Worm (Caenorhabditis elegans): Measurements from ENCODE around the gene prp-8.

The prp-8 gene

DNA sequence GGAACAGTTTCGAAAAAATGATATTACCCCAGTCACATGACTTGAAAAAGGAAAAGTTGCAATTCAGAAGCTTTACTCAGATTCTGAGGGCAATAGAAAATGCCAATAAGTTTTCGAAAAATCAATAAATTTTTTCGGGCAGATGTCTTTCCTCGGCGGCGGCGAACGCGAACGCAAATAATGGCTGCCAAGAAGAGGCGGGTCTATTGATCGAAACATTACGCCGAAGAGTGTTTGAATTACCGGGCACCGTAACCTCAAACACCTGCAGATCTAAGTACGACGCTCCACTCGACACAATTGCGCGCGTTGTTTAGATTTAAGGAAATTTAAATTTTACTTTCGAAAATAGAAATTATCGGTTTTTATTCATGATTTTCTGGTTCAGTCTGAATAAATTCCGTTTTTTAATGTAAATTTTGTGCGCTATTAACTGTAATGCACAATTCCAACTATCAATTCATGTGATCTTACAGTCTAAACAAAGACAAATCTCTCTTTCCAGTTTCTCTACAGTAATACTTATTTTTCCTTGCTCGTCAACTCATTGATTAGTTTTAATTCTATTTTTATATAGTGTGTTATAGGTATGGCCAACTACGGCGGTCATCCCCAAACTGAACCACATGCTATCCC is at the start of gene prp-8:
TSS of gene prp-8 (plus strand) at position 586 of the 636 bp plus-strand sequence.
- TF ChIP-seq dmd-9 (GFP tag; IDR thresholded peaks at IDR 0.05) (peak; percentile 50; the same call in 1 of the 2 replicates), ctbp-1 (GFP tag; IDR thresholded peaks at IDR 0.05) (peak; percentile 68), zip-2 (tag; optimal IDR thresholded peaks at IDR 0.05) (no peak), ztf-11 (tag; optimal IDR thresholded peaks at IDR 0.05) (no peak), zfp-3 (GFP tag; conservative IDR thresholded peaks at IDR 0.05) (0 out of 2 replicates have a peak, but pooled peaks have one; percentile 58), Y48G9A.11 (GFP tag; IDR thresholded peaks at IDR 0.05) (peak; percentile 95), nhr-237 (tag; optimal IDR thresholded peaks at IDR 0.05) (no peak), aha-1 (tag) (peak; percentile 99), ceh-32 (tag; optimal IDR thresholded peaks at IDR 0.05; ENCODE audit: poor library complexity) (no peak), snpc-4 (tag; optimal IDR thresholded peaks at IDR 0.05) (no peak), zfp-2 (tag; optimal IDR thresholded peaks at IDR 0.05) (peak; percentile 75), nhr-41 (GFP tag; IDR thresholded peaks at IDR 0.05) (no peak), daf-12 (tag; optimal IDR thresholded peaks at IDR 0.05) (no peak), rbr-2 (tag; optimal IDR thresholded peaks at IDR 0.05) (peak; percentile 85), lin-38 (GFP tag; IDR thresholded peaks at IDR 0.05) (peak; percentile 79), lin-13 (GFP tag; optimal IDR thresholded peaks at IDR 0.05) (peak; percentile 88), Y5F2A.4 (GFP tag; optimal IDR thresholded peaks at IDR 0.05) (no peak), ceh-62 (tag; optimal IDR thresholded peaks at IDR 0.05) (no peak), duxl-1 (tag; optimal IDR thresholded peaks at IDR 0.05; ENCODE audit: poor library complexity) (peak; percentile 83), mxl-3 (GFP tag; optimal IDR thresholded peaks at IDR 0.05) (peak; percentile 67), lin-39 (tag; optimal IDR thresholded peaks at IDR 0.05) (no peak), nhr-102 (tag; optimal IDR thresholded peaks at IDR 0.05) (peak; percentile 20), T26A8.4 (GFP tag; IDR thresholded peaks at IDR 0.05) (peak; percentile 74), F37D6.2 (tag; optimal IDR thresholded peaks at IDR 0.05) (peak; percentile 62), ZK337.2 (GFP tag; IDR thresholded peaks at IDR 0.05) (no peak), ama-1 (optimal IDR thresholded peaks at IDR 0.05) (peak; percentile 78), jun-1 (tag; optimal IDR thresholded peaks at IDR 0.05) (no peak), spr-3 (GFP tag; optimal IDR thresholded peaks at IDR 0.05) (no peak), cey-2 (tag; optimal IDR thresholded peaks at IDR 0.05; ENCODE audit: borderline replicate concordance, insufficient read depth) (no peak), snpc-1.2 (GFP tag; IDR thresholded peaks at IDR 0.05) (0 out of 2 replicates have a peak, but pooled peaks have one; percentile 23), nhr-48 (tag; optimal IDR thresholded peaks at IDR 0.05) (peak; percentile 16), nhr-42 (GFP tag; IDR thresholded peaks at IDR 0.05) (0 out of 2 replicates have a peak, but pooled peaks have one; percentile 26), unc-62 (GFP tag; optimal IDR thresholded peaks at IDR 0.05 in 1 of 2) (peak in 1 of 2 experiments; percentile 98), unc-62 (tag; optimal IDR thresholded peaks at IDR 0.05) (no peak), tra-1 (GFP tag; IDR thresholded peaks at IDR 0.05) (0 out of 2 replicates have a peak, but pooled peaks have one; percentile 43), mdl-1 (tag; optimal IDR thresholded peaks at IDR 0.05) (no peak), arid-1 (GFP tag; conservative IDR thresholded peaks at IDR 0.05) (peak; percentile 74), lin-1 (GFP tag; IDR thresholded peaks at IDR 0.05) (0 out of 2 replicates have a peak, but pooled peaks have one; percentile 32), lim-7 (GFP tag; IDR thresholded peaks at IDR 0.05) (no peak), ceh-28 (tag; optimal IDR thresholded peaks at IDR 0.05) (peak; percentile 77), mep-1 (tag; optimal IDR thresholded peaks at IDR 0.05) (peak; percentile 90), daf-8 (GFP tag; IDR thresholded peaks at IDR 0.05) (no peak), ceh-44 (GFP tag; IDR thresholded peaks at IDR 0.05) (no peak), ceh-20 (GFP tag; IDR thresholded peaks at IDR 0.05) (peak; percentile 68; the same call in 1 of the 2 replicates), madf-5 (GFP tag; IDR thresholded peaks at IDR 0.05) (no peak), egl-43 (GFP tag; IDR thresholded peaks at IDR 0.05) (peak; percentile 53; the same call in 1 of the 2 replicates), ceh-82 (tag; optimal IDR thresholded peaks at IDR 0.05) (no peak), R02D3.7 (tag; optimal IDR thresholded peaks at IDR 0.05) (no peak), ZK546.5 (tag; optimal IDR thresholded peaks at IDR 0.05) (peak in 1 of 2 experiments; percentile 94), Y105C5A.15 (GFP tag; IDR thresholded peaks at IDR 0.05) (no peak)
